Worm (Caenorhabditis elegans) whole organism, L2 larva: ENCODE measurements around the gene F35D11.3.
A peak's percentile ranks its signal among the peaks of the same experiment; 100 is the strongest.

ENCODE experiments used
- F13H6.1 ChIP-seq: sonication (generic microtip); optimal IDR thresholded peaks from 2 replicates; lab custom pipeline; 2016; ENCODE audit warnings: missing genetic modification characterization, missing compliant biosample characterization
- R02D3.7 ChIP-seq: fragments of 150-350 bp; optimal IDR thresholded peaks from 2 replicates; lab custom pipeline; 2014; ENCODE audit warnings: missing biosample characterization, missing genetic modification characterization
- Y55F3AM.14 ChIP-seq: fragments of 200-800 bp; sonication (Bioruptor generic); optimal IDR thresholded peaks from 2 replicates; lab custom pipeline; 2018; ENCODE audit warnings: mild to moderate bottlenecking, missing genetic modification characterization, missing compliant biosample characterization
- ZK546.5 ChIP-seq: sonication (generic microtip); optimal IDR thresholded peaks from 2 replicates; lab custom pipeline; 2017; ENCODE audit warnings: missing biosample characterization, missing genetic modification characterization
- alr-1 ChIP-seq: fragments of 150-350 bp; optimal IDR thresholded peaks from 2 replicates; lab custom pipeline; 2014; ENCODE audit warnings: missing biosample characterization, missing genetic modification characterization
- ama-1 ChIP-seq: fragments of 150-350 bp; optimal IDR thresholded peaks from 2 replicates; lab custom pipeline; 2018; ENCODE audit warnings: inconsistent platforms
- blmp-1 ChIP-seq: sonication (generic microtip); optimal IDR thresholded peaks from 2 replicates; lab custom pipeline; 2017; ENCODE audit warnings: missing genetic modification characterization, mild to moderate bottlenecking, missing compliant biosample characterization, antibody characterized with exemption, moderate library complexity; ENCODE audit not compliant: insufficient read depth
- ceh-82 ChIP-seq: fragments of 150-350 bp; optimal IDR thresholded peaks from 2 replicates; lab custom pipeline; 2014; ENCODE audit warnings: missing biosample characterization, missing genetic modification characterization
- crh-2 ChIP-seq: sonication (generic microtip); optimal IDR thresholded peaks from 2 replicates; lab custom pipeline; 2017; ENCODE audit warnings: missing biosample characterization, missing genetic modification characterization
- egl-27 ChIP-seq: sonication (generic microtip); optimal IDR thresholded peaks from 3 replicates; lab custom pipeline; 2017; ENCODE audit warnings: missing biosample characterization, missing genetic modification reagents, missing genetic modification characterization
- elt-3 ChIP-seq: sonication (generic microtip); optimal IDR thresholded peaks from 2 replicates; lab custom pipeline; 2017; ENCODE audit warnings: missing biosample characterization, missing genetic modification characterization
- fos-1 ChIP-seq: fragments of 150-350 bp; optimal IDR thresholded peaks from 2 replicates; lab custom pipeline; 2014; ENCODE audit warnings: missing biosample characterization, missing genetic modification characterization
- gmeb-1 ChIP-seq: fragments of 150-350 bp; optimal IDR thresholded peaks from 2 replicates; lab custom pipeline; 2014; ENCODE audit warnings: missing biosample characterization, missing genetic modification characterization
- mbf-1 ChIP-seq: sonication (generic microtip); optimal IDR thresholded peaks from 2 replicates; lab custom pipeline; 2017; ENCODE audit warnings: missing biosample characterization, missing genetic modification characterization
- nhr-10 ChIP-seq: sonication (generic microtip); optimal IDR thresholded peaks from 2 replicates; lab custom pipeline; 2017; ENCODE audit warnings: missing biosample characterization, missing genetic modification characterization
- nhr-11 ChIP-seq: fragments of 150-350 bp; optimal IDR thresholded peaks from 2 replicates; lab custom pipeline; 2014; ENCODE audit warnings: missing biosample characterization, missing genetic modification characterization
- nhr-12 ChIP-seq: fragments of 150-350 bp; optimal IDR thresholded peaks from 2 replicates; lab custom pipeline; 2014; ENCODE audit warnings: missing biosample characterization, missing genetic modification characterization
- nhr-129 ChIP-seq: fragments of 150-350 bp; optimal IDR thresholded peaks from 2 replicates; lab custom pipeline; 2014; ENCODE audit warnings: missing biosample characterization, missing genetic modification characterization
- nhr-21 ChIP-seq: fragments of 150-350 bp; optimal IDR thresholded peaks from 2 replicates; lab custom pipeline; 2014; ENCODE audit warnings: missing biosample characterization, missing genetic modification characterization
- nhr-237 ChIP-seq: fragments of 150-350 bp; optimal IDR thresholded peaks from 2 replicates; lab custom pipeline; 2014; ENCODE audit warnings: missing biosample characterization, missing genetic modification characterization
- nhr-6 ChIP-seq: fragments of 150-350 bp; optimal IDR thresholded peaks from 2 replicates; lab custom pipeline; 2014; ENCODE audit warnings: missing biosample characterization, missing genetic modification characterization
- nhr-77 ChIP-seq: fragments of 150-350 bp; optimal IDR thresholded peaks from 2 replicates; lab custom pipeline; 2014; ENCODE audit warnings: missing biosample characterization, missing genetic modification characterization
- peb-1 ChIP-seq: fragments of 150-350 bp; optimal IDR thresholded peaks from 2 replicates; lab custom pipeline; 2014; ENCODE audit warnings: missing biosample characterization, missing genetic modification characterization
- skn-1 ChIP-seq: sonication (generic microtip); optimal IDR thresholded peaks from 2 replicates; lab custom pipeline; 2017; ENCODE audit warnings: missing biosample characterization, missing genetic modification characterization
- sma-3 ChIP-seq: sonication (generic microtip); optimal IDR thresholded peaks from 2 replicates; lab custom pipeline; 2016; ENCODE audit warnings: missing genetic modification reagents, missing genetic modification characterization, missing compliant biosample characterization
- sma-9 ChIP-seq, 2 experiments: fragments of 150-350 bp in 1 of 2; sonication (generic microtip) in 1 of 2; optimal IDR thresholded peaks; 2 replicates each; lab custom pipeline; 2014 to 2016; ENCODE audit warnings: missing genetic modification characterization in 2 of 2, mild to moderate bottlenecking in 1 of 2, missing biosample characterization in 1 of 2, missing compliant biosample characterization in 1 of 2, missing genetic modification reagents in 1 of 2, moderate library complexity in 1 of 2
- snpc-4 ChIP-seq: fragments of 150-350 bp; optimal IDR thresholded peaks from 2 replicates; lab custom pipeline; 2014; ENCODE audit warnings: missing biosample characterization, missing genetic modification characterization
- unc-39 ChIP-seq: fragments of 150-350 bp; optimal IDR thresholded peaks from 2 replicates; lab custom pipeline; 2014; ENCODE audit warnings: missing biosample characterization, missing genetic modification characterization
- unc-62 ChIP-seq: fragments of 150-350 bp; optimal IDR thresholded peaks from 2 replicates; lab custom pipeline; 2014; ENCODE audit warnings: missing biosample characterization, missing genetic modification reagents, missing genetic modification characterization
- zag-1 ChIP-seq: fragments of 150-350 bp; optimal IDR thresholded peaks from 2 replicates; lab custom pipeline; 2014; ENCODE audit warnings: missing biosample characterization, missing genetic modification characterization
- ztf-4 ChIP-seq: fragments of 150-350 bp; optimal IDR thresholded peaks from 2 replicates; lab custom pipeline; 2014; ENCODE audit warnings: missing biosample characterization, missing genetic modification characterization

The F35D11.3 gene

ce11 chrII:4590086-4590485 lies 18.1 kb upstream of the F35D11.3 start:
- no peak for TF ChIP-seq snpc-4 (tag; lab: Kevin White, UChicago)
- TF ChIP-seq alr-1 (tag; lab: Kevin White, UChicago), result no peak
- no peak for TF ChIP-seq sma-3 (GFP tag; lab: Kevin White, UChicago)
- TF ChIP-seq R02D3.7 (tag; lab: Kevin White, UChicago), result no peak

- TF ChIP-seq sma-9 (GFP tag; optimal IDR thresholded peaks at IDR 0.05; lab: Kevin White, UChicago), result no peak
- TF ChIP-seq sma-9 (tag; optimal IDR thresholded peaks at IDR 0.05; lab: Kevin White, UChicago), result no peak
- no peak for TF ChIP-seq nhr-6 (tag; lab: Kevin White, UChicago)
- no peak for TF ChIP-seq elt-3 (tag; lab: Kevin White, UChicago)
- no peak for TF ChIP-seq ZK546.5 (tag; lab: Kevin White, UChicago)
- TF ChIP-seq nhr-77 (tag; lab: Kevin White, UChicago), result no peak
- TF ChIP-seq, all 48 proteins: peak for 0
Measured at ce11 chrII:4590660-4591059, 17.5 kb upstream of the F35D11.3 start.

DNA sequence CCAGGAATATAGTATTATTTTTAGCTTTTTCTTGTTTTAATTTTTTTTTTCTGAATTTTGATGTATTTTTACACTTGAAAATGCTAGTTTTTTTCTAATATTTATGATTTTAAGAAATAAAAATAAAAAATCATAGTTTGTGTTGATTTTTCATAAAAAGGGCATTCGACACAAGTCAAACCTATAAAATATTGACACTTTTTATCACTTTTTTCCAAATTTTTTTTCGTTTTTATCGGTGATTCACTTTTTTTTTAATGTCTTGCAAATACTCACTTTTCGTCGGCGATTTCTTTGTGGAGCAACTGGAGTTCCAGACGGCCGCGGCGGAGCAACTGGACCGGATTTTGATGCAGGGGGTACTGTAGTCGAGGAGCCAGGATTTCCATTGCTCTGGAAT lies 10.7 kb upstream of the F35D11.3 start:
- TF ChIP-seq mbf-1, result no peak
- no peak for TF ChIP-seq nhr-237 (tag; lab: Kevin White, UChicago)
- peak; percentile 84 for TF ChIP-seq fos-1
- TF ChIP-seq R02D3.7 (tag; lab: Kevin White, UChicago), result no peak
- no peak for TF ChIP-seq snpc-4 (tag; lab: Kevin White, UChicago)
- TF ChIP-seq nhr-21 (tag; lab: Kevin White, UChicago), result no peak
- no peak for TF ChIP-seq skn-1 (tag; lab: Kevin White, UChicago)
- TF ChIP-seq, all 48 proteins: peak for 1

DNA sequence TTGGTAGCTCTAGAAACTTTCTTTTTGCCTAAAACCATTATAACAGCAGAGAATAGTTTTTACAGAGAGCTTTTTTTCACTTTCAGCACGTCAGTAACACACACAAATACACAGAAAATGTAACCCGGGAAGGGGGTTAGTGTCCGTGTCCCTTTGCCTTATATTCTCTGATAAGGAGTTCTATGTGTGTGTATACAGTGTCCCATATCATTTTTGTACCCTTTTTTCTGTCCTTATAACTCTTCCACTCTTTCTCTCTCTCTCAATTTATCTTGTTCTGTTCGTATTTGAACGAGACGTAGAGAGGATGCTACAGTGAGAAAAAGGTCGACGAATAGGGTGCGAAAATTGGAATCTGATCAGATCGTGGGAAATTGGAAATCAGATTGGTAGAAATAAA lies 9.4 kb upstream of the F35D11.3 start:
- TF ChIP-seq nhr-10 (tag; lab: Kevin White, UChicago), result no peak
- no peak for TF ChIP-seq zag-1
- TF ChIP-seq sma-9 (GFP tag; optimal IDR thresholded peaks at IDR 0.05; lab: Kevin White, UChicago), result peak; percentile 30
- TF ChIP-seq sma-9 (tag; optimal IDR thresholded peaks at IDR 0.05; lab: Kevin White, UChicago), result no peak
- peak; percentile 89 for TF ChIP-seq fos-1

DNA sequence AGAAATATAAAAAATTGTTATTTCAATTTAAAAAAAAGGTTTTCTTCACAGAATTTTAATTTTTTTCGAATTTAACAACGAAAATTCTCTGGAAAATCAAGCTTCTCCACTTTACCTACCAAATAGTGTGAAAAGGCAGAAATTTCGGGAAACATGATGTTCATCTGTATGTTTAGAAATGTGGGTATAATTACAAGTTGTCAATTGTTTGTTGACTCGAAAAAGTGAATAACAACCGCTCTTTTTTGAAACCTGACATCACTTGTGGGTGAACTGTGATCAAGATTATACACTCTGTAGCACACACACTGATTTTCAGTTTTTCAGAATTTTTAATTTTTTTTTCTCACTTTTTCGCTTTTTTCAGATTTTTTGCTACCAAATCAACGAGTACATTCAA lies 8.3 kb upstream of the F35D11.3 start:
- TF ChIP-seq ZK546.5 (tag; lab: Kevin White, UChicago), result no peak
- TF ChIP-seq nhr-10 (tag; lab: Kevin White, UChicago), result no peak
- no peak for TF ChIP-seq skn-1 (tag; lab: Kevin White, UChicago)
- no peak for TF ChIP-seq egl-27 (tag; lab: Kevin White, UChicago)
- no peak for TF ChIP-seq peb-1 (tag; lab: Kevin White, UChicago)
- TF ChIP-seq Y55F3AM.14 (GFP tag; lab: Kevin White, UChicago), result no peak
- TF ChIP-seq F13H6.1 (tag; lab: Kevin White, UChicago), result no peak
- no peak for TF ChIP-seq ceh-82 (tag; lab: Kevin White, UChicago)
- no peak for TF ChIP-seq nhr-129 (tag; lab: Kevin White, UChicago)
- no peak for TF ChIP-seq unc-39 (tag; lab: Kevin White, UChicago)
- no peak for TF ChIP-seq ama-1 (lab: Kevin White, UChicago)
- no peak for TF ChIP-seq gmeb-1 (tag; lab: Kevin White, UChicago)
- TF ChIP-seq crh-2 (tag; lab: Kevin White, UChicago), result no peak
- TF ChIP-seq R02D3.7 (tag; lab: Kevin White, UChicago), result no peak
- no peak for TF ChIP-seq nhr-11 (tag; lab: Kevin White, UChicago)
- no peak for TF ChIP-seq unc-62 (GFP tag; lab: Kevin White, UChicago)
- no peak for TF ChIP-seq nhr-12 (tag; lab: Kevin White, UChicago)
- TF ChIP-seq snpc-4 (tag; lab: Kevin White, UChicago), result no peak
- TF ChIP-seq ztf-4 (tag; lab: Kevin White, UChicago), result no peak
- TF ChIP-seq, all 48 proteins: peak for 0

DNA sequence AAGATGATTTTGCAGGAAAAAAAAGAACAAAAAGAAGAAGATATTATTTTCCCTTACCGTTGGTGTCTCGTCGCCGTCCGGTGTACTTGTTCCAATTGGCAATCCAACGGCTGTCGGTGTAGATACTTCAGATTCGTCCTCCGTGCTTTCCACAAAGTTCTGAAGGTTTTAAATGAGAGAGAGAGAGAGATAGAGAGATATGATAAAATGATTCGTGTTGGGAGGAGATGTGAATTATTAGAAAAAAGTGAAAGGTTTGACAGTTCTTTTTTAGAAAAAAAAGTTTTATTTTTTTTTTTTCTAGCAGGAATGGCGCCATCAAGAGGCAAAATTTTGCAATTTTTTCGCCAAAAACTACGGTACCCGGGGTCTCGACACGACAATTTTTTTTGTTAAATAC lies 7.9 kb upstream of the F35D11.3 start:
- TF ChIP-seq blmp-1 (tag; lab: Kevin White, UChicago), result peak; percentile 51
- TF ChIP-seq Y55F3AM.14 (GFP tag; lab: Kevin White, UChicago), result no peak
